Fruit fly (Drosophila melanogaster) whole organism, pupa: ENCODE data around the gene eIF4G1.

Experiments used
- CG10348 ChIP-seq: fragments of 200-800 bp; sonication (Bioruptor generic); IDR thresholded peaks from 2 replicates; pipeline ENCODE4 v1.3.6; 2022; ENCODE audit warnings: missing biosample characterization, missing genetic modification characterization
- CG12605 ChIP-seq: fragments of 200-800 bp; sonication (Bioruptor generic); IDR thresholded peaks from 2 replicates; pipeline ENCODE4 v1.3.6; 2022; ENCODE audit warnings: missing biosample characterization, missing genetic modification characterization
- CG13204 ChIP-seq: fragments of 200-800 bp; sonication (Bioruptor generic); optimal IDR thresholded peaks from 2 replicates; lab custom pipeline; 2018; ENCODE audit warnings: missing biosample characterization, mild to moderate bottlenecking, missing genetic modification characterization, moderate library complexity
- CG14655 ChIP-seq: fragments of 200-800 bp; sonication (Bioruptor generic); optimal IDR thresholded peaks from 3 replicates; lab custom pipeline; 2017; ENCODE audit warnings: mild to moderate bottlenecking, missing biosample characterization, missing genetic modification reagents, missing genetic modification characterization
- CG15710 ChIP-seq: fragments of 200-800 bp; sonication (Bioruptor generic); optimal IDR thresholded peaks from 2 replicates; lab custom pipeline; 2018; ENCODE audit warnings: missing biosample characterization, mild to moderate bottlenecking, missing genetic modification characterization, moderate library complexity
- CG17806 ChIP-seq: fragments of 200-800 bp; sonication (Bioruptor generic); optimal IDR thresholded peaks from 2 replicates; lab custom pipeline; 2018; ENCODE audit warnings: missing biosample characterization, mild to moderate bottlenecking, missing genetic modification characterization, moderate library complexity
- CG32121 ChIP-seq: fragments of 200-800 bp; sonication (Bioruptor generic); IDR thresholded peaks from 2 replicates; pipeline ENCODE4 v1.3.6; 2022; ENCODE audit warnings: missing biosample characterization, missing genetic modification characterization
- CG34367 ChIP-seq: fragments of 200-800 bp; sonication (Bioruptor generic); optimal IDR thresholded peaks from 2 replicates; lab custom pipeline; 2018; ENCODE audit warnings: missing biosample characterization, mild to moderate bottlenecking, missing genetic modification characterization
- CG4496 ChIP-seq: fragments of 200-800 bp; sonication (Bioruptor generic); IDR thresholded peaks from 3 replicates; pipeline ENCODE4 v1.3.6; 2022; ENCODE audit warnings: missing biosample characterization, missing genetic modification characterization
- CG9948 ChIP-seq: fragments of 200-800 bp; sonication (Bioruptor generic); optimal IDR thresholded peaks from 2 replicates; lab custom pipeline; 2018; ENCODE audit warnings: missing biosample characterization, mild to moderate bottlenecking, missing genetic modification characterization, moderate library complexity
- D1 ChIP-seq: fragments of 200-800 bp; sonication (Bioruptor generic); optimal IDR thresholded peaks from 2 replicates; lab custom pipeline; 2018; ENCODE audit warnings: missing biosample characterization, mild to moderate bottlenecking, missing genetic modification characterization, moderate library complexity
- Ets98B ChIP-seq: fragments of 200-800 bp; sonication (Bioruptor generic); IDR thresholded peaks from 2 replicates; pipeline ENCODE4 v1.3.6; 2022; ENCODE audit warnings: missing biosample characterization, missing genetic modification characterization
- Pif1A ChIP-seq: fragments of 200-800 bp; sonication (Bioruptor generic); optimal IDR thresholded peaks from 3 replicates; lab custom pipeline; 2016; ENCODE audit warnings: missing biosample characterization, missing genetic modification characterization
- Snoo ChIP-seq: fragments of 200-800 bp; sonication (Bioruptor generic); optimal IDR thresholded peaks from 3 replicates; lab custom pipeline; 2017; ENCODE audit warnings: missing biosample characterization, mild to moderate bottlenecking, missing genetic modification characterization, inconsistent platforms

DNA sequence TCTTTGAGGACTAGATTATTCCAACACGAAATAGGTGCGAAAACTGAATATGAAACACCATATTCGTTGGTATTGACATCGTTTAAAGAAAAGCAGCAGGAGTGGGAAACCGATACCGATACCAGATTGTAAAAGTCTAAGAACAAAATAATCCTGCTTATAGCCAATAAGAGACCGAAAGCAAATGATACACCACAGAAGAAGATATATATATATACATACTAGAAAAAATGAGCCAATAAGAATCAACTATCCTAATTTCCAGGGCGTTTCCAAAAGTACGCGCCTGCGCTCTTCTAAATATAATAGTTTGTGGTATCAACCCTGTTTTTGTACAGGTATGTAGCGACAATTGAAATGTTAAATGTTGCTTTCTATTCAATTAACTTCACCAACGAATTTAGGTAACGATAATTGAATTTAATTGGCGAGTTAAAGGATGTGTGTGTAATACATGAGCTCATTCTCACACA lies 48.0 kb upstream of the eIF4G1 start, which contains the start of gene fuss:
- TF ChIP-seq CG32121 (GFP tag; lab: Robert Waterston, UW) (no peak), CG17806 (tag; lab: Kevin White, UChicago) (no peak), CG4496 (GFP tag; lab: Robert Waterston, UW) (no peak), CG12605 (GFP tag; lab: Robert Waterston, UW) (no peak), CG34367 (tag; lab: Kevin White, UChicago) (no peak), CG10348 (GFP tag; lab: Robert Waterston, UW) (no peak), Snoo (no peak), CG14655 (GFP tag; lab: Kevin White, UChicago) (no peak), Ets98B (no peak), CG9948 (tag; lab: Kevin White, UChicago) (no peak), CG13204 (GFP tag; lab: Kevin White, UChicago) (no peak), Pif1A (no peak), D1 (tag; lab: Kevin White, UChicago) (no peak), CG15710 (tag; lab: Kevin White, UChicago) (no peak)
